Worm (Caenorhabditis elegans): ENCODE results near the gene fbxa-214.
A peak's percentile ranks its signal among the peaks of the same experiment; 100 is the strongest.

The fbxa-214 gene

DNA sequence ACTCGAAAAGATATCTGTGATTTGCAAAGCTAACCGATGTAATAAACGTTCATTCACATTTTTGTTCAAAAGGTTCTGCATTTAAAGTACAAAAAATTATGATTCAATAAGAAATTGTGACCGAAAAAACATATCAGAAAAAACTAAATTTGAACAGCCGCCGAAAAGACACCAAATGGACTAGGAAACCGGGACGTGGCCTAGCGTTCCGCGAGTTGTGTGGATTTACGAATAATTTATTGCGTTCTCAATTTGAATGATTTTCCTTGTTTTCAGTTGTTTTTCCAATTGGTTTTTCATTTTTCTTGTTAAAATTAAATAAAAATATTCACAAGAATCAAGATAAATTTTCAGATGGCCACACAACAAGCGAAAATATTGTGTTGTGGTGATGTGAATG lies 37.6 kb upstream of the fbxa-214 start, which contains the start of gene cwf-19L1 (continued):
- no peak for TF ChIP-seq pha-4 (tag; optimal IDR thresholded peaks at IDR 0.05)
- TF ChIP-seq lir-1 (GFP tag; conservative IDR thresholded peaks at IDR 0.05) = 0 out of 2 replicates have a peak, but pooled peaks have one; percentile 26
- TF ChIP-seq him-1 (tag; optimal IDR thresholded peaks at IDR 0.05) = no peak
- no peak for TF ChIP-seq ztf-6 (GFP tag; IDR thresholded peaks at IDR 0.05)
- no peak for TF ChIP-seq Y53G8AR.9 (GFP tag; conservative IDR thresholded peaks at IDR 0.05)
- no peak for TF ChIP-seq Y95B8A.8 (GFP tag; IDR thresholded peaks at IDR 0.05)
- TF ChIP-seq hmg-1.2 (GFP tag; IDR thresholded peaks at IDR 0.05) = peak; percentile 18; the same call in 1 of the 2 replicates
- no peak for TF ChIP-seq snpc-1.1 (tag; optimal IDR thresholded peaks at IDR 0.05; ENCODE audit: insufficient read depth)
- peak; percentile 17 for TF ChIP-seq F23B12.7 (tag; optimal IDR thresholded peaks at IDR 0.05; ENCODE audit: insufficient read depth)
- TF ChIP-seq lsl-1 (GFP tag; optimal IDR thresholded peaks at IDR 0.05) = peak; percentile 16
- TF ChIP-seq snpc-4 (GFP tag; optimal IDR thresholded peaks at IDR 0.05) = no peak
- TF ChIP-seq snpc-4 (tag; optimal IDR thresholded peaks at IDR 0.05) = no peak
- 0 out of 2 replicates have a peak, but pooled peaks have one; percentile 32 for TF ChIP-seq dox-1 (GFP tag; IDR thresholded peaks at IDR 0.05)

DNA sequence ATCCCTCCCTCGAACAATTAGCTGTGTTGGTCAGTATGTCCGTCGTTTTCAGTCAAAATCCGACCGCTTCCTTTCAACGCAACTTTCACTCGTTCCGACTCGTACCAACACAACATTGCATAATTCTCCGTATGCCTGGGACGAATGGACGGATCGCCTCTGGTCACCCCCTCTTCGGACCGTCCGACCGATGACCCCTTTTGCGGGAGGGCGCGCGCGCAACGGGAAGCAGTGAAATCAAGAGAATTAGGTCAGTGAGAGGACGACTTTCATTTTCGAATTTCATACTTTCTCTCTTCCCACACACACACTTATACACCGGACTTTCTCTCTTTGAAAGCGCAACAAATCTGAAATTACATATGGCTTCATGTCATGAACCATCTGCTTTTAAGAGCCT lies 35.5 kb upstream of the fbxa-214 start, which contains the start of gene atf-8:
TSS of gene atf-8 (plus strand) at position 234 of the 400 bp plus-strand sequence.
- TF ChIP-seq nhr-27 (tag; optimal IDR thresholded peaks at IDR 0.05) (no peak), zfh-2 (GFP tag; conservative IDR thresholded peaks at IDR 0.05) (peak; percentile 66)

ce11 chrV:6103429-6103828 lies 33.6 kb upstream of the fbxa-214 start, which contains the start of gene Y38A10A.11:
Y38A10A.11 (minus strand) TSS chrV:6103529.
- TF ChIP-seq unc-62 (GFP tag; optimal IDR thresholded peaks at IDR 0.05) (no peak), ztf-18 (tag; optimal IDR thresholded peaks at IDR 0.05) (no peak), hrde-1 (tag; optimal IDR thresholded peaks at IDR 0.05; ENCODE audit: borderline replicate concordance) (no peak), rcor-1 (GFP tag; IDR thresholded peaks at IDR 0.05) (no peak), Y95B8A.8 (GFP tag; IDR thresholded peaks at IDR 0.05) (no peak), madf-10 (tag; optimal IDR thresholded peaks at IDR 0.05) (no peak), egl-18 (GFP tag; IDR thresholded peaks at IDR 0.05) (no peak), nhr-27 (tag; optimal IDR thresholded peaks at IDR 0.05) (no peak), mes-4 (tag; optimal IDR thresholded peaks at IDR 0.05) (no peak), madf-3 (GFP tag; IDR thresholded peaks at IDR 0.05) (no peak), F37B4.10 (GFP tag; IDR thresholded peaks at IDR 0.05) (no peak), lag-1 (GFP tag; IDR thresholded peaks at IDR 0.05) (no peak), akir-1 (GFP tag; optimal IDR thresholded peaks at IDR 0.05) (no peak), lsl-1 (GFP tag; optimal IDR thresholded peaks at IDR 0.05) (no peak), nhr-120 (GFP tag; IDR thresholded peaks at IDR 0.05) (no peak), Y53F4B.3 (GFP tag; IDR thresholded peaks at IDR 0.05) (no peak), hsf-1 (GFP tag; IDR thresholded peaks at IDR 0.05) (no peak), attf-5 (GFP tag; optimal IDR thresholded peaks at IDR 0.05) (no peak), ceh-100 (GFP tag; IDR thresholded peaks at IDR 0.05) (no peak)

DNA sequence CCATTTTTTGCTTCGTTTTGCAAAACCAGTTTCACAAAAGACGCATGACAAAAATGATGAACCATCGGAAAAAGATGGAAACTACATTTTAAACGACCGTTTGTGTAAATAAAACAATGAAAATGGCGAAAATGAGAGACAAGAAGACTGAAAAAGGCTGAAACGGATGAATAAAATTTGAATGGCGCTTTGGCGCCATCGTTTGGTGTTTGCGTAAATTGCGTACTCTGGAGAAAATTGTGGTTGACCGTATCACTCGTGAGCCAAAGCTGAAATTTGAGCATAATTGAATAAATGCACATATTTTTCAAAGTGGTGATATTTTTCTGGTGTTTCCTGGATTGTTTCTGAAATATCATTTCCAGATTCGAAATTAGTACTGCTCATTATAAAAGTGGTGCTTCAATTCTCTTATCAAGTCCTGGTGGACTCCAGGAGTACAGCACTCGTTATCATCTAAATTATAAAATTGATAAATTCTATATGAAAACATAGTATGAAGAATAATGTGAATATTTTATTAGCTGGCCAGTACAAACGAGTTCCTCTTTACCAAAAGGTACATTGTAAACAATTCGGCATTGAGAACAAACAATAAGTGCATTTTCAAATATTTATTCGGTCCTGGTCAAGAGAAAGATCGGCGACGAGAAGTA lies 31.5 kb upstream of the fbxa-214 start:
- TF ChIP-seq ceh-58 (GFP tag; IDR thresholded peaks at IDR 0.05) (no peak), dpl-1 (GFP tag; optimal IDR thresholded peaks at IDR 0.05) (peak; percentile 54), rcor-1 (GFP tag; IDR thresholded peaks at IDR 0.05) (no peak), F33H1.4 (GFP tag; IDR thresholded peaks at IDR 0.05) (0 out of 2 replicates have a peak, but pooled peaks have one; percentile 19), efl-1 (GFP tag; optimal IDR thresholded peaks at IDR 0.05) (peak; percentile 89), lin-54 (GFP tag; optimal IDR thresholded peaks at IDR 0.05) (peak; percentile 19), D2030.7 (GFP tag; IDR thresholded peaks at IDR 0.05) (peak; percentile 39; the same call in 1 of the 2 replicates), madf-6 (GFP tag; IDR thresholded peaks at IDR 0.05) (peak; percentile 48; the same call in 1 of the 2 replicates), tlf-1 (GFP tag; optimal IDR thresholded peaks at IDR 0.05) (no peak), madf-8 (GFP tag; conservative IDR thresholded peaks at IDR 0.05) (peak; percentile 29; the same call in 1 of the 2 replicates), ceh-91 (GFP tag; IDR thresholded peaks at IDR 0.05) (0 out of 2 replicates have a peak, but pooled peaks have one; percentile 18), lsl-1 (GFP tag; optimal IDR thresholded peaks at IDR 0.05) (peak; percentile 57)
